Worm (Caenorhabditis elegans) whole organism, mixed stage, embryonic: ENCODE data around the gene F55C9.11.

Source experiments
- blmp-1 ChIP-seq: fragments of 150-350 bp; optimal IDR thresholded peaks from 2 replicates; lab custom pipeline; 2014; ENCODE audit warnings: missing biosample characterization, missing genetic modification characterization
- ces-1 ChIP-seq: fragments of 150-350 bp; optimal IDR thresholded peaks from 2 replicates; lab custom pipeline; 2014; ENCODE audit warnings: missing biosample characterization, missing genetic modification reagents, missing genetic modification characterization
- elt-3 ChIP-seq: fragments of 150-350 bp; optimal IDR thresholded peaks from 2 replicates; lab custom pipeline; 2014; ENCODE audit warnings: missing biosample characterization, missing genetic modification characterization
- lin-13 ChIP-seq: fragments of 150-350 bp; optimal IDR thresholded peaks from 2 replicates; lab custom pipeline; 2014; ENCODE audit warnings: missing biosample characterization, missing genetic modification characterization
- lin-32 ChIP-seq: fragments of 200-800 bp; sonication (Bioruptor generic); optimal IDR thresholded peaks from 2 replicates; lab custom pipeline; 2018; ENCODE audit warnings: mild to moderate bottlenecking, missing genetic modification characterization, missing compliant biosample characterization
- mep-1 ChIP-seq: fragments of 150-350 bp; optimal IDR thresholded peaks from 2 replicates; lab custom pipeline; 2017; ENCODE audit warnings: missing biosample characterization, missing genetic modification reagents, missing genetic modification characterization, inconsistent platforms
- nhr-12 ChIP-seq: fragments of 150-350 bp; optimal IDR thresholded peaks from 2 replicates; lab custom pipeline; 2014; ENCODE audit warnings: missing biosample characterization, missing genetic modification characterization
- unc-120 ChIP-seq: sonication (generic microtip); optimal IDR thresholded peaks from 2 replicates; lab custom pipeline; 2017; ENCODE audit warnings: missing genetic modification characterization, missing compliant biosample characterization; ENCODE audit not compliant: poor library complexity, severe bottlenecking
- unc-39 ChIP-seq: fragments of 150-350 bp; optimal IDR thresholded peaks from 2 replicates; lab custom pipeline; 2014; ENCODE audit warnings: missing biosample characterization, missing genetic modification characterization
- unc-62 ChIP-seq: fragments of 150-350 bp; optimal IDR thresholded peaks from 2 replicates; lab custom pipeline; 2014; ENCODE audit warnings: missing biosample characterization, missing genetic modification reagents, missing genetic modification characterization
- ztf-11 ChIP-seq: fragments of 150-350 bp; optimal IDR thresholded peaks from 2 replicates; lab custom pipeline; 2014; ENCODE audit warnings: missing biosample characterization, missing genetic modification characterization

DNA sequence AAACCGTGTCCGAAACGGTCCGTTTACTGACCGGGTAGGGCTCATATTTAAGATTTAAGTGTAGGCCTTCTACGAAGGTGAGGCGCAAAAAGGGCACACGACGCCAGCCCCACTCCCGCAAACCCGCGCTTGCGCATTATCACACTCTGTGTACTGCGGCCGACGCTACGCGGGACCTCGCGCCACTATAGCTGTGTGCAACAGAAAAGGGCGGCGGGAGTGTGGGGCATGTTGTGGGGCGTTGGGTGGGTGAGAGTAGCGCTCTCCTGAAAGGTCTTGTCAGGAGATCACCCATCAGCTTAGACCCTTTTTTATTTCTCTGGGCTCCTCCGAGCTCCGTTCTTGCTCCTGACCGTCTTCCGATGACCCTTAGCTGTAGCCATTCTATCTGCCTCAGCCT, 1.4 kb downstream of the F55C9.11 start:
- TF ChIP-seq nhr-12: no peak
- no peak for TF ChIP-seq unc-62 (GFP tag; lab: Kevin White, UChicago)
- TF ChIP-seq lin-13 (tag; lab: Kevin White, UChicago): no peak
- TF ChIP-seq elt-3 (tag; lab: Kevin White, UChicago): no peak
- no peak for TF ChIP-seq unc-120 (tag; lab: Kevin White, UChicago)
- no peak for TF ChIP-seq ces-1 (GFP tag; lab: Kevin White, UChicago)
- no peak for TF ChIP-seq unc-39 (tag; lab: Kevin White, UChicago)
- TF ChIP-seq mep-1 (tag; lab: Kevin White, UChicago): no peak
- TF ChIP-seq ztf-11 (tag; lab: Kevin White, UChicago): no peak
- no peak for TF ChIP-seq lin-32 (GFP tag; lab: Kevin White, UChicago)
- no peak for TF ChIP-seq blmp-1 (tag; lab: Kevin White, UChicago)
